Worm (Caenorhabditis elegans) whole organism, L4 larva: ENCODE data around the gene fbxc-39.

ENCODE experiments used
- F26F4.8 ChIP-seq: fragments of 200-800 bp; sonication (Bioruptor generic); conservative IDR thresholded peaks from 2 replicates; pipeline ENCODE4 v1.3.6; 2022; ENCODE audit warnings: missing genetic modification characterization, missing compliant biosample characterization
- T26A8.4 ChIP-seq: fragments of 200-800 bp; sonication (Bioruptor generic); IDR thresholded peaks from 2 replicates; pipeline ENCODE4 v1.3.6; 2022; ENCODE audit warnings: missing genetic modification characterization, missing compliant biosample characterization
- Y105C5A.15 ChIP-seq: fragments of 200-800 bp; sonication (Bioruptor generic); IDR thresholded peaks from 2 replicates; pipeline ENCODE4 v1.3.6; 2022; ENCODE audit warnings: missing genetic modification characterization, missing compliant biosample characterization
- arid-1 ChIP-seq: fragments of 200-800 bp; sonication (Bioruptor generic); conservative IDR thresholded peaks from 2 replicates; pipeline ENCODE4 v1.3.6; 2022; ENCODE audit warnings: missing genetic modification reagents, missing genetic modification characterization, missing compliant biosample characterization
- ceh-20 ChIP-seq: fragments of 200-800 bp; sonication (Bioruptor generic); IDR thresholded peaks from 2 replicates; pipeline ENCODE4 v1.3.6; 2022; ENCODE audit warnings: missing genetic modification reagents, missing genetic modification characterization, missing compliant biosample characterization
- ceh-28 ChIP-seq: fragments of 150-350 bp; optimal IDR thresholded peaks from 2 replicates; lab custom pipeline; 2014; ENCODE audit warnings: missing biosample characterization, missing genetic modification reagents, missing genetic modification characterization
- ceh-32 ChIP-seq: sonication (generic microtip); optimal IDR thresholded peaks from 2 replicates; lab custom pipeline; 2016; ENCODE audit warnings: mild to moderate bottlenecking, missing genetic modification characterization, missing compliant biosample characterization; ENCODE audit not compliant: poor library complexity
- ceh-82 ChIP-seq: sonication (generic microtip); optimal IDR thresholded peaks from 2 replicates; lab custom pipeline; 2017; ENCODE audit warnings: missing biosample characterization, missing genetic modification characterization
- ctbp-1 ChIP-seq: fragments of 200-800 bp; sonication (Bioruptor generic); IDR thresholded peaks from 2 replicates; pipeline ENCODE4 v1.3.6; 2022; ENCODE audit warnings: missing genetic modification reagents, missing genetic modification characterization, missing compliant biosample characterization
- daf-12 ChIP-seq: fragments of 150-350 bp; optimal IDR thresholded peaks from 2 replicates; lab custom pipeline; 2014; ENCODE audit warnings: missing biosample characterization, missing genetic modification reagents, missing genetic modification characterization
- daf-8 ChIP-seq: fragments of 200-800 bp; sonication (Bioruptor generic); IDR thresholded peaks from 2 replicates; pipeline ENCODE4 v1.3.6; 2022; ENCODE audit warnings: missing genetic modification characterization, missing compliant biosample characterization
- dmd-6 ChIP-seq: fragments of 200-800 bp; sonication (Bioruptor generic); IDR thresholded peaks from 2 replicates; pipeline ENCODE4 v1.3.6; 2022; ENCODE audit warnings: missing genetic modification reagents, missing genetic modification characterization, missing compliant biosample characterization
- dmd-9 ChIP-seq: fragments of 200-800 bp; sonication (Bioruptor generic); IDR thresholded peaks from 2 replicates; pipeline ENCODE4 v1.3.6; 2022; ENCODE audit warnings: missing genetic modification reagents, missing genetic modification characterization, missing compliant biosample characterization
- dve-1 ChIP-seq: sonication (generic microtip); optimal IDR thresholded peaks from 2 replicates; lab custom pipeline; 2017; ENCODE audit warnings: antibody characterized with exemption, mild to moderate bottlenecking, missing genetic modification characterization, missing compliant biosample characterization; ENCODE audit not compliant: insufficient read depth
- egl-43 ChIP-seq: fragments of 200-800 bp; sonication (Bioruptor generic); IDR thresholded peaks from 2 replicates; pipeline ENCODE4 v1.3.6; 2022; ENCODE audit warnings: missing genetic modification reagents, missing genetic modification characterization, missing compliant biosample characterization
- hlh-11 ChIP-seq: fragments of 200-800 bp; sonication (Bioruptor generic); optimal IDR thresholded peaks from 2 replicates; lab custom pipeline; 2018; ENCODE audit warnings: mild to moderate bottlenecking, missing genetic modification characterization, missing compliant biosample characterization
- lin-1 ChIP-seq: fragments of 200-800 bp; sonication (Bioruptor generic); IDR thresholded peaks from 2 replicates; pipeline ENCODE4 v1.3.6; 2022; ENCODE audit warnings: missing genetic modification reagents, missing genetic modification characterization, missing compliant biosample characterization
- lin-29 ChIP-seq: fragments of 200-800 bp; sonication (Bioruptor generic); IDR thresholded peaks from 2 replicates; pipeline ENCODE4 v1.3.6; 2022; ENCODE audit warnings: missing genetic modification reagents, missing genetic modification characterization, missing compliant biosample characterization
- lin-38 ChIP-seq: fragments of 200-800 bp; sonication (Bioruptor generic); IDR thresholded peaks from 2 replicates; pipeline ENCODE4 v1.3.6; 2022; ENCODE audit warnings: missing genetic modification reagents, missing genetic modification characterization, missing compliant biosample characterization
- lin-39 ChIP-seq: fragments of 150-350 bp; optimal IDR thresholded peaks from 2 replicates; lab custom pipeline; 2014; ENCODE audit warnings: missing biosample characterization, missing genetic modification reagents, missing genetic modification characterization
- lir-3 ChIP-seq: sonication (generic microtip); optimal IDR thresholded peaks from 2 replicates; lab custom pipeline; 2016; ENCODE audit warnings: mild to moderate bottlenecking, missing genetic modification characterization, missing compliant biosample characterization
- madf-5 ChIP-seq, 2 experiments: fragments of 200-800 bp; sonication (Bioruptor generic); IDR thresholded peaks; 2 replicates each; pipeline ENCODE4 v1.3.6; 2022; ENCODE audit warnings: missing compliant biosample characterization in 2 of 2, missing genetic modification characterization in 2 of 2
- madf-9 ChIP-seq: fragments of 200-800 bp; sonication (Bioruptor generic); conservative IDR thresholded peaks from 2 replicates; pipeline ENCODE4 v1.3.6; 2022; ENCODE audit warnings: missing genetic modification reagents, missing genetic modification characterization, missing compliant biosample characterization
- mes-2 ChIP-seq: sonication (generic microtip); optimal IDR thresholded peaks from 2 replicates; lab custom pipeline; 2016; ENCODE audit warnings: missing genotype, mild to moderate bottlenecking, missing genetic modification characterization, missing compliant biosample characterization; ENCODE audit not compliant: poor library complexity, severe bottlenecking
- mxl-2 ChIP-seq: fragments of 200-800 bp; sonication (Bioruptor generic); conservative IDR thresholded peaks from 2 replicates; pipeline ENCODE4 v1.3.6; 2022; ENCODE audit warnings: missing genetic modification reagents, missing genetic modification characterization, missing compliant biosample characterization
- nhr-111 ChIP-seq: fragments of 200-800 bp; sonication (Bioruptor generic); optimal IDR thresholded peaks from 2 replicates; lab custom pipeline; 2018; ENCODE audit warnings: mild to moderate bottlenecking, missing genetic modification characterization, missing compliant biosample characterization
- nhr-28 ChIP-seq: fragments of 150-350 bp; optimal IDR thresholded peaks from 2 replicates; lab custom pipeline; 2014; ENCODE audit warnings: missing biosample characterization, missing genetic modification characterization
- nhr-42 ChIP-seq: fragments of 200-800 bp; sonication (Bioruptor generic); IDR thresholded peaks from 2 replicates; pipeline ENCODE4 v1.3.6; 2022; ENCODE audit warnings: missing genetic modification characterization, missing compliant biosample characterization
- nhr-48 ChIP-seq: sonication (generic microtip); optimal IDR thresholded peaks from 2 replicates; lab custom pipeline; 2016; ENCODE audit warnings: mild to moderate bottlenecking, missing genetic modification characterization, missing compliant biosample characterization
- nhr-77 ChIP-seq: fragments of 150-350 bp; optimal IDR thresholded peaks from 2 replicates; lab custom pipeline; 2014; ENCODE audit warnings: missing biosample characterization, missing genetic modification characterization
- php-3 ChIP-seq: fragments of 200-800 bp; sonication (Bioruptor generic); IDR thresholded peaks from 2 replicates; pipeline ENCODE4 v1.3.6; 2022; ENCODE audit warnings: missing genetic modification reagents, missing genetic modification characterization, missing compliant biosample characterization
- pqm-1 ChIP-seq: sonication (generic microtip); optimal IDR thresholded peaks from 2 replicates; lab custom pipeline; 2017; ENCODE audit warnings: missing biosample characterization, missing genetic modification characterization
- rbr-2 ChIP-seq: sonication (generic microtip); optimal IDR thresholded peaks from 2 replicates; lab custom pipeline; 2016; ENCODE audit warnings: missing genotype, missing genetic modification characterization, missing compliant biosample characterization
- set-16 ChIP-seq: fragments of 200-800 bp; sonication (Bioruptor generic); IDR thresholded peaks from 2 replicates; pipeline ENCODE4 v1.3.6; 2022; ENCODE audit warnings: missing genetic modification reagents, missing genetic modification characterization, missing compliant biosample characterization
- snpc-1.2 ChIP-seq: fragments of 200-800 bp; sonication (Bioruptor generic); IDR thresholded peaks from 2 replicates; pipeline ENCODE4 v1.3.6; 2022; ENCODE audit warnings: missing genetic modification reagents, missing genetic modification characterization, missing compliant biosample characterization
- tag-97 ChIP-seq: fragments of 200-800 bp; sonication (Bioruptor generic); IDR thresholded peaks from 2 replicates; pipeline ENCODE4 v1.3.6; 2022; ENCODE audit warnings: missing genetic modification characterization, missing compliant biosample characterization
- tra-1 ChIP-seq: fragments of 200-800 bp; sonication (Bioruptor generic); IDR thresholded peaks from 2 replicates; pipeline ENCODE4 v1.3.6; 2022; ENCODE audit warnings: missing genetic modification reagents, missing genetic modification characterization, missing compliant biosample characterization
- unc-130 ChIP-seq: sonication (generic microtip); optimal IDR thresholded peaks from 2 replicates; lab custom pipeline; 2016; ENCODE audit warnings: missing genetic modification reagents, missing genetic modification characterization, missing compliant biosample characterization
- vab-7 ChIP-seq: fragments of 200-800 bp; sonication (Bioruptor generic); IDR thresholded peaks from 2 replicates; pipeline ENCODE4 v1.3.6; 2022; ENCODE audit warnings: missing genetic modification reagents, missing genetic modification characterization, missing compliant biosample characterization
- zag-1 ChIP-seq: fragments of 150-350 bp; optimal IDR thresholded peaks from 2 replicates; lab custom pipeline; 2014; ENCODE audit warnings: missing biosample characterization, missing genetic modification characterization
- zfp-2 ChIP-seq: sonication (generic microtip); optimal IDR thresholded peaks from 2 replicates; lab custom pipeline; 2016; ENCODE audit warnings: mild to moderate bottlenecking, missing genetic modification characterization, missing compliant biosample characterization
- zfp-3 ChIP-seq: fragments of 200-800 bp; sonication (Bioruptor generic); conservative IDR thresholded peaks from 2 replicates; pipeline ENCODE4 v1.3.6; 2022; ENCODE audit warnings: missing genetic modification reagents, missing genetic modification characterization, missing compliant biosample characterization
- zip-2 ChIP-seq: fragments of 150-350 bp; optimal IDR thresholded peaks from 2 replicates; lab custom pipeline; 2014; ENCODE audit warnings: missing biosample characterization, missing genetic modification characterization

The fbxc-39 gene

DNA sequence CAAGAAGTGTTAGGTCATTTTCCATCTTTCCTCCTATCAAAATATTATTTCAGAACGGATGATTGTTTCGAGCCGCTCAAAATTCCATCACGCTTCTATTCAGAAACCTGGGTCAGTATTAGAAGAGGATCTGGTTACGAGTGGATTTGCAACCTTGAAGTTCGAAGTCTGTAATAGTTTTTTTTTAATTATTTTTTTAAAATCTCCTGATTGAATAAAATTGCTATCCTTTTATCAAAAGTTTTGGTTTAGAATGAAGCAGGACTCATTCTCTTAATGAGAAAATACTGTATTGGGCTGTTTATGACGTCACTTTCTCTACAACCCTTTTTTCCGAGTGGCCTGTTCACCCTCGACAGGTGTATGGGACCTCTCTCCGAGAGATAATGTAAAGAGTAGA is at the start of gene fbxc-39:
fbxc-39 (plus strand) TSS at position 301 of the 400 bp plus-strand sequence.
- TF ChIP-seq zfp-2 (tag; lab: Kevin White, UChicago) (no peak), madf-9 (GFP tag; lab: Robert Waterston, UW) (no peak), zip-2 (tag; lab: Kevin White, UChicago) (no peak), daf-8 (GFP tag; lab: Robert Waterston, UW) (no peak), lin-38 (GFP tag; lab: Robert Waterston, UW) (no peak), lin-39 (tag; lab: Kevin White, UChicago) (no peak), ctbp-1 (GFP tag; lab: Robert Waterston, UW) (no peak), egl-43 (GFP tag; lab: Robert Waterston, UW) (no peak), lir-3 (tag; lab: Kevin White, UChicago) (no peak), rbr-2 (no peak), nhr-77 (tag; lab: Kevin White, UChicago) (no peak), arid-1 (no peak), snpc-1.2 (no peak), ceh-32 (tag; lab: Kevin White, UChicago) (no peak), php-3 (no peak), F26F4.8 (GFP tag; lab: Robert Waterston, UW) (no peak), nhr-111 (GFP tag; lab: Kevin White, UChicago) (no peak), madf-5 (GFP tag; IDR thresholded peaks at IDR 0.05; lab: Robert Waterston, UW) (no peak)
- TF ChIP-seq, all 104 proteins: peak for 0

ce11 chrII:940779-941178 is 47.8 kb upstream of the fbxc-39 start, which contains the start of gene fbxc-36:
TSS of gene fbxc-36 (plus strand) at chrII:940983.
- no peak for TF ChIP-seq lin-1 (GFP tag; lab: Robert Waterston, UW)
- TF ChIP-seq zag-1 (tag; lab: Kevin White, UChicago) = no peak
- no peak for TF ChIP-seq vab-7 (GFP tag; lab: Robert Waterston, UW)
- TF ChIP-seq nhr-28 = peak; percentile 53
- no peak for TF ChIP-seq ceh-82 (tag; lab: Kevin White, UChicago)
- TF ChIP-seq, all 104 proteins: peak for 1

ce11 chrII:943773-944172 is 44.8 kb upstream of the fbxc-39 start, which contains the start of gene clec-43:
TSS of gene clec-43 (plus strand) at chrII:944066.
- TF ChIP-seq set-16 (no peak), nhr-28 (peak; percentile 70), nhr-48 (tag; lab: Kevin White, UChicago) (no peak), ceh-28 (tag; lab: Kevin White, UChicago) (no peak), nhr-42 (no peak), zfp-3 (GFP tag; lab: Robert Waterston, UW) (no peak), tag-97 (GFP tag; lab: Robert Waterston, UW) (no peak), lin-29 (GFP tag; lab: Robert Waterston, UW) (no peak), Y105C5A.15 (GFP tag; lab: Robert Waterston, UW) (no peak), ceh-20 (no peak), dmd-9 (no peak), ceh-32 (tag; lab: Kevin White, UChicago) (no peak), mes-2 (tag; lab: Kevin White, UChicago) (no peak), dve-1 (tag; lab: Kevin White, UChicago) (no peak), pqm-1 (tag; lab: Kevin White, UChicago) (peak; percentile 92), tra-1 (GFP tag; lab: Robert Waterston, UW) (no peak), daf-12 (tag; lab: Kevin White, UChicago) (no peak), mxl-2 (GFP tag; lab: Robert Waterston, UW) (no peak), nhr-77 (tag; lab: Kevin White, UChicago) (peak; percentile 36), dmd-6 (GFP tag; lab: Robert Waterston, UW) (peak; percentile 81), unc-130 (GFP tag; lab: Kevin White, UChicago) (no peak), T26A8.4 (GFP tag; lab: Robert Waterston, UW) (no peak), hlh-11 (tag; lab: Kevin White, UChicago) (peak; percentile 32)
